Worm (Caenorhabditis elegans) whole organism, L4 larva: ENCODE measurements around the gene ahsa-1.

Experiments used
- F44E2.7 ChIP-seq: fragments of 200-800 bp; sonication (Bioruptor generic); IDR thresholded peaks from 2 replicates; pipeline ENCODE4 v2.1.2; 2022; ENCODE audit warnings: missing genetic modification characterization, missing compliant biosample characterization
- F49E8.2 ChIP-seq: sonication (generic microtip); optimal IDR thresholded peaks from 2 replicates; lab custom pipeline; 2016; ENCODE audit warnings: missing compliant biosample characterization, mild to moderate bottlenecking, missing genetic modification characterization, borderline replicate concordance
- R02D3.7 ChIP-seq: fragments of 150-350 bp; sonication (generic microtip); optimal IDR thresholded peaks from 3 replicates; lab custom pipeline; 2014; ENCODE audit warnings: missing biosample characterization, missing genetic modification characterization
- T20F7.1 ChIP-seq: fragments of 200-800 bp; sonication (Bioruptor generic); optimal IDR thresholded peaks from 2 replicates; lab custom pipeline; 2018; ENCODE audit warnings: mild to moderate bottlenecking, missing genetic modification characterization, missing compliant biosample characterization
- Y48G9A.11 ChIP-seq: fragments of 200-800 bp; sonication (Bioruptor generic); IDR thresholded peaks from 2 replicates; pipeline ENCODE4 v1.3.6; 2022; ENCODE audit warnings: missing genetic modification reagents, missing genetic modification characterization, missing compliant biosample characterization
- ZK546.5 ChIP-seq, 2 experiments: sonication (generic microtip); optimal IDR thresholded peaks; 2 replicates each; lab custom pipeline; 2017; ENCODE audit warnings: missing biosample characterization in 2 of 2, missing genetic modification characterization in 2 of 2
- aha-1 ChIP-seq: fragments of 150-350 bp; peaks from one replicate; lab custom pipeline; 2014; ENCODE audit warnings: missing biosample characterization, missing genetic modification characterization
- aly-2 ChIP-seq: sonication (generic microtip); optimal IDR thresholded peaks from 2 replicates; lab custom pipeline; 2018; ENCODE audit warnings: missing biosample characterization, missing genetic modification characterization
- arid-1 ChIP-seq: fragments of 200-800 bp; sonication (Bioruptor generic); conservative IDR thresholded peaks from 2 replicates; pipeline ENCODE4 v1.3.6; 2022; ENCODE audit warnings: missing genetic modification reagents, missing genetic modification characterization, missing compliant biosample characterization
- ceh-20 ChIP-seq: fragments of 200-800 bp; sonication (Bioruptor generic); IDR thresholded peaks from 2 replicates; pipeline ENCODE4 v1.3.6; 2022; ENCODE audit warnings: missing genetic modification reagents, missing genetic modification characterization, missing compliant biosample characterization
- ceh-28 ChIP-seq: fragments of 150-350 bp; optimal IDR thresholded peaks from 2 replicates; lab custom pipeline; 2014; ENCODE audit warnings: missing biosample characterization, missing genetic modification reagents, missing genetic modification characterization
- ces-1 ChIP-seq: fragments of 150-350 bp; sonication (generic microtip); optimal IDR thresholded peaks from 4 replicates; lab custom pipeline; 2014; ENCODE audit warnings: missing biosample characterization, missing genetic modification reagents, missing genetic modification characterization
- cey-2 ChIP-seq: sonication (generic microtip); optimal IDR thresholded peaks from 3 replicates; lab custom pipeline; 2017; ENCODE audit warnings: missing genetic modification characterization, mild to moderate bottlenecking, missing compliant biosample characterization, antibody characterized with exemption, borderline replicate concordance; ENCODE audit not compliant: insufficient read depth
- ctbp-1 ChIP-seq: fragments of 200-800 bp; sonication (Bioruptor generic); IDR thresholded peaks from 2 replicates; pipeline ENCODE4 v1.3.6; 2022; ENCODE audit warnings: missing genetic modification reagents, missing genetic modification characterization, missing compliant biosample characterization
- daf-8 ChIP-seq: fragments of 200-800 bp; sonication (Bioruptor generic); IDR thresholded peaks from 2 replicates; pipeline ENCODE4 v1.3.6; 2022; ENCODE audit warnings: missing genetic modification characterization, missing compliant biosample characterization
- dmd-6 ChIP-seq: fragments of 200-800 bp; sonication (Bioruptor generic); IDR thresholded peaks from 2 replicates; pipeline ENCODE4 v1.3.6; 2022; ENCODE audit warnings: missing genetic modification reagents, missing genetic modification characterization, missing compliant biosample characterization
- dmd-9 ChIP-seq: fragments of 200-800 bp; sonication (Bioruptor generic); IDR thresholded peaks from 2 replicates; pipeline ENCODE4 v1.3.6; 2022; ENCODE audit warnings: missing genetic modification reagents, missing genetic modification characterization, missing compliant biosample characterization
- dpl-1 ChIP-seq: fragments of 150-350 bp; optimal IDR thresholded peaks from 2 replicates; lab custom pipeline; 2014; ENCODE audit warnings: missing biosample characterization, missing genetic modification reagents, missing genetic modification characterization
- duxl-1 ChIP-seq: sonication (generic microtip); optimal IDR thresholded peaks from 2 replicates; lab custom pipeline; 2016; ENCODE audit warnings: mild to moderate bottlenecking, missing genetic modification characterization, moderate library complexity, missing compliant biosample characterization; ENCODE audit not compliant: poor library complexity
- egl-27 ChIP-seq: sonication (generic microtip); optimal IDR thresholded peaks from 3 replicates; lab custom pipeline; 2017; ENCODE audit warnings: missing biosample characterization, missing genetic modification reagents, missing genetic modification characterization
- fkh-10 ChIP-seq: fragments of 150-350 bp; optimal IDR thresholded peaks from 2 replicates; lab custom pipeline; 2014; ENCODE audit warnings: missing biosample characterization, missing genetic modification reagents, missing genetic modification characterization
- fos-1 ChIP-seq: fragments of 150-350 bp; optimal IDR thresholded peaks from 2 replicates; lab custom pipeline; 2014; ENCODE audit warnings: missing biosample characterization, missing genetic modification characterization
- gei-8 ChIP-seq: fragments of 200-800 bp; sonication (Bioruptor generic); optimal IDR thresholded peaks from 2 replicates; lab custom pipeline; 2018; ENCODE audit warnings: mild to moderate bottlenecking, missing genetic modification characterization, missing compliant biosample characterization
- hif-1 ChIP-seq, 2 experiments: sonication (generic microtip); optimal IDR thresholded peaks; 2 replicates each; lab custom pipeline; 2016 to 2017; ENCODE audit warnings: missing compliant biosample characterization in 2 of 2, missing genetic modification characterization in 2 of 2, missing genetic modification reagents in 2 of 2, missing genotype in 2 of 2, mild to moderate bottlenecking in 1 of 2
- hlh-11 ChIP-seq: fragments of 200-800 bp; sonication (Bioruptor generic); optimal IDR thresholded peaks from 2 replicates; lab custom pipeline; 2018; ENCODE audit warnings: mild to moderate bottlenecking, missing genetic modification characterization, missing compliant biosample characterization
- hlh-30 ChIP-seq: sonication (generic microtip); optimal IDR thresholded peaks from 2 replicates; lab custom pipeline; 2017; ENCODE audit warnings: antibody characterized with exemption, mild to moderate bottlenecking, missing genetic modification characterization, missing compliant biosample characterization; ENCODE audit not compliant: insufficient read depth
- jun-1 ChIP-seq: fragments of 150-350 bp; optimal IDR thresholded peaks from 2 replicates; lab custom pipeline; 2014; ENCODE audit warnings: missing biosample characterization, missing genetic modification reagents, missing genetic modification characterization
- lin-13 ChIP-seq: fragments of 150-350 bp; optimal IDR thresholded peaks from 2 replicates; lab custom pipeline; 2014; ENCODE audit warnings: missing biosample characterization, missing genetic modification reagents, missing genetic modification characterization
- lin-38 ChIP-seq: fragments of 200-800 bp; sonication (Bioruptor generic); IDR thresholded peaks from 2 replicates; pipeline ENCODE4 v1.3.6; 2022; ENCODE audit warnings: missing genetic modification reagents, missing genetic modification characterization, missing compliant biosample characterization
- lir-3 ChIP-seq: sonication (generic microtip); optimal IDR thresholded peaks from 2 replicates; lab custom pipeline; 2016; ENCODE audit warnings: mild to moderate bottlenecking, missing genetic modification characterization, missing compliant biosample characterization
- madf-9 ChIP-seq: fragments of 200-800 bp; sonication (Bioruptor generic); conservative IDR thresholded peaks from 2 replicates; pipeline ENCODE4 v1.3.6; 2022; ENCODE audit warnings: missing genetic modification reagents, missing genetic modification characterization, missing compliant biosample characterization
- mdl-1 ChIP-seq, 2 experiments: fragments of 150-350 bp in 1 of 2; sonication (generic microtip) in 1 of 2; optimal IDR thresholded peaks; 2 replicates each; lab custom pipeline; 2014 to 2017; ENCODE audit warnings: missing biosample characterization in 2 of 2, missing genetic modification characterization in 2 of 2
- mxl-3 ChIP-seq: fragments of 200-800 bp; sonication (Bioruptor generic); optimal IDR thresholded peaks from 2 replicates; lab custom pipeline; 2018; ENCODE audit warnings: mild to moderate bottlenecking, missing genetic modification characterization, missing compliant biosample characterization
- nhr-10 ChIP-seq: fragments of 150-350 bp; optimal IDR thresholded peaks from 2 replicates; lab custom pipeline; 2014; ENCODE audit warnings: missing biosample characterization, missing genetic modification characterization
- nhr-102 ChIP-seq: sonication (generic microtip); optimal IDR thresholded peaks from 2 replicates; lab custom pipeline; 2016; ENCODE audit warnings: mild to moderate bottlenecking, missing genetic modification characterization, moderate library complexity, missing compliant biosample characterization
- nhr-11 ChIP-seq: fragments of 150-350 bp; optimal IDR thresholded peaks from 2 replicates; lab custom pipeline; 2014; ENCODE audit warnings: missing biosample characterization, missing genetic modification characterization
- nhr-237 ChIP-seq: sonication (generic microtip); optimal IDR thresholded peaks from 2 replicates; lab custom pipeline; 2017; ENCODE audit warnings: missing biosample characterization, missing genetic modification characterization
- nhr-28 ChIP-seq: fragments of 150-350 bp; optimal IDR thresholded peaks from 2 replicates; lab custom pipeline; 2014; ENCODE audit warnings: missing biosample characterization, missing genetic modification characterization
- nhr-41 ChIP-seq: fragments of 200-800 bp; sonication (Bioruptor generic); IDR thresholded peaks from 2 replicates; pipeline ENCODE4 v1.3.6; 2022; ENCODE audit warnings: missing genetic modification reagents, missing genetic modification characterization, missing compliant biosample characterization
- nhr-42 ChIP-seq: fragments of 200-800 bp; sonication (Bioruptor generic); IDR thresholded peaks from 2 replicates; pipeline ENCODE4 v1.3.6; 2022; ENCODE audit warnings: missing genetic modification characterization, missing compliant biosample characterization
- nhr-77 ChIP-seq: fragments of 150-350 bp; optimal IDR thresholded peaks from 2 replicates; lab custom pipeline; 2014; ENCODE audit warnings: missing biosample characterization, missing genetic modification characterization
- php-3 ChIP-seq: fragments of 200-800 bp; sonication (Bioruptor generic); IDR thresholded peaks from 2 replicates; pipeline ENCODE4 v1.3.6; 2022; ENCODE audit warnings: missing genetic modification reagents, missing genetic modification characterization, missing compliant biosample characterization
- pqm-1 ChIP-seq: sonication (generic microtip); optimal IDR thresholded peaks from 2 replicates; lab custom pipeline; 2017; ENCODE audit warnings: missing biosample characterization, missing genetic modification characterization
- saeg-2 ChIP-seq: fragments of 200-800 bp; sonication (Bioruptor generic); IDR thresholded peaks from 2 replicates; pipeline ENCODE4 v1.3.6; 2022; ENCODE audit warnings: missing genetic modification reagents, missing genetic modification characterization, missing compliant biosample characterization
- spr-1 ChIP-seq: sonication (generic microtip); optimal IDR thresholded peaks from 2 replicates; lab custom pipeline; 2016; ENCODE audit warnings: mild to moderate bottlenecking, missing genetic modification characterization, missing compliant biosample characterization
- tra-1 ChIP-seq: fragments of 200-800 bp; sonication (Bioruptor generic); IDR thresholded peaks from 2 replicates; pipeline ENCODE4 v1.3.6; 2022; ENCODE audit warnings: missing genetic modification reagents, missing genetic modification characterization, missing compliant biosample characterization
- unc-130 ChIP-seq: sonication (generic microtip); optimal IDR thresholded peaks from 2 replicates; lab custom pipeline; 2016; ENCODE audit warnings: missing genetic modification reagents, missing genetic modification characterization, missing compliant biosample characterization
- vab-7 ChIP-seq: fragments of 200-800 bp; sonication (Bioruptor generic); IDR thresholded peaks from 2 replicates; pipeline ENCODE4 v1.3.6; 2022; ENCODE audit warnings: missing genetic modification reagents, missing genetic modification characterization, missing compliant biosample characterization
- zfp-3 ChIP-seq: fragments of 200-800 bp; sonication (Bioruptor generic); conservative IDR thresholded peaks from 2 replicates; pipeline ENCODE4 v1.3.6; 2022; ENCODE audit warnings: missing genetic modification reagents, missing genetic modification characterization, missing compliant biosample characterization
- ztf-11 ChIP-seq: fragments of 150-350 bp; optimal IDR thresholded peaks from 2 replicates; lab custom pipeline; 2014; ENCODE audit warnings: missing biosample characterization, missing genetic modification characterization
- ztf-7 ChIP-seq: fragments of 150-350 bp; optimal IDR thresholded peaks from 2 replicates; lab custom pipeline; 2014; ENCODE audit warnings: missing biosample characterization, missing genetic modification characterization

ahsa-1 gene

DNA sequence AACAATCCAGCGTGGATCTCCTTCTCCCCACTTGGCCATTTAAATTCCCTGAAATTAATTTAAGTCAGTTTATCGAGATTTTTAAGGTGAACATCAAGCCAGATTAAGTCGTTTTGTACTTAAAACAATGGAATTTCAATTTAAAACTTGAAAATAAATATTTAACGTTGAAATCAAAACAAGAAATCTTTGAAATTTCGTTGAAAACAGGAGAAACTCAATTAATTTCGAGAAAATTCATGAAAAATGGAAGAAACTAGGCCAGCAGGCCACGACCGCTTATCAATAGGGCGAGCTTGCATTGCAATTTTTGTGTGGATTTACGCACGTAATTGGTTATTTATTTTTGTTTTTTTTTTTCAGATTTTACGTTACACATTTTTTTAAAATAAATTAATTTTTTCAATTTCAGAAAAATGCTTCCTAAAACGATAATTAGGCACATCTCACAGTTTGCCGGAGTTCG is at the start of gene ahsa-1, which contains the start of gene C01G10.7:
ahsa-1 (minus strand) TSS at position 51 of the 466 bp plus-strand sequence.
C01G10.7 (plus strand) TSS at position 413 of the 466 bp plus-strand sequence.
- TF ChIP-seq ceh-20 (GFP tag; lab: Robert Waterston, UW) (peak; percentile 67; the same call in 1 of the 2 replicates), unc-130 (GFP tag; lab: Kevin White, UChicago) (peak; percentile 98), nhr-10 (tag; lab: Kevin White, UChicago) (peak; percentile 8), nhr-11 (peak; percentile 66), F49E8.2 (tag; lab: Kevin White, UChicago) (peak; percentile 56), dmd-6 (GFP tag; lab: Robert Waterston, UW) (peak; percentile 86), hlh-11 (tag; lab: Kevin White, UChicago) (peak; percentile 74), zfp-3 (0 out of 2 replicates have a peak, but pooled peaks have one; percentile 32), nhr-41 (GFP tag; lab: Robert Waterston, UW) (no peak), hlh-30 (tag; lab: Kevin White, UChicago) (no peak), lin-13 (GFP tag; lab: Kevin White, UChicago) (peak; percentile 86), pqm-1 (tag; lab: Kevin White, UChicago) (peak; percentile 72), T20F7.1 (GFP tag; lab: Kevin White, UChicago) (peak; percentile 87), saeg-2 (GFP tag; lab: Robert Waterston, UW) (no peak), gei-8 (GFP tag; lab: Kevin White, UChicago) (no peak), aly-2 (tag; lab: Kevin White, UChicago) (no peak), jun-1 (tag; lab: Kevin White, UChicago) (no peak), mdl-1 (tag; optimal IDR thresholded peaks at IDR 0.05; lab: Kevin White, UChicago) (peak in 1 of 2 experiments; percentile 13), ceh-28 (tag; lab: Kevin White, UChicago) (no peak), cey-2 (tag; lab: Kevin White, UChicago) (no peak), ctbp-1 (GFP tag; lab: Robert Waterston, UW) (no peak), ces-1 (GFP tag; lab: Kevin White, UChicago) (peak; percentile 60), Y48G9A.11 (peak; percentile 82), nhr-237 (tag; lab: Kevin White, UChicago) (no peak), nhr-42 (peak; percentile 46; the same call in 1 of the 2 replicates), nhr-77 (tag; lab: Kevin White, UChicago) (peak; percentile 88), R02D3.7 (tag; lab: Kevin White, UChicago) (peak; percentile 89), arid-1 (0 out of 2 replicates have a peak, but pooled peaks have one; percentile 46), egl-27 (tag; lab: Kevin White, UChicago) (no peak), vab-7 (peak; percentile 49; the same call in 1 of the 2 replicates), ztf-11 (no peak), mxl-3 (GFP tag; lab: Kevin White, UChicago) (peak; percentile 19), fkh-10 (GFP tag; lab: Kevin White, UChicago) (peak; percentile 80), duxl-1 (tag; lab: Kevin White, UChicago) (peak; percentile 72), fos-1 (tag; lab: Kevin White, UChicago) (no peak), aha-1 (tag; lab: Kevin White, UChicago) (peak; percentile 98), lin-38 (peak; percentile 99), ZK546.5 (tag; optimal IDR thresholded peaks at IDR 0.05; lab: Kevin White, UChicago) (no peak), ztf-7 (tag; lab: Kevin White, UChicago) (peak; percentile 40), php-3 (GFP tag; lab: Robert Waterston, UW) (no peak), dmd-9 (GFP tag; lab: Robert Waterston, UW) (peak; percentile 86), tra-1 (GFP tag; lab: Robert Waterston, UW) (peak; percentile 58; the same call in 1 of the 2 replicates), daf-8 (GFP tag; lab: Robert Waterston, UW) (no peak), dpl-1 (GFP tag; lab: Kevin White, UChicago) (peak; percentile 84), nhr-102 (tag; lab: Kevin White, UChicago) (no peak), nhr-28 (tag; lab: Kevin White, UChicago) (peak; percentile 64), madf-9 (GFP tag; lab: Robert Waterston, UW) (peak; percentile 75), hif-1 (tag; optimal IDR thresholded peaks at IDR 0.05; lab: Kevin White, UChicago) (peak; percentile 60 to 98), F44E2.7 (GFP tag; lab: Robert Waterston, UW) (no peak), spr-1 (peak; percentile 46), lir-3 (tag; lab: Kevin White, UChicago) (no peak)
